Fruit fly (Drosophila melanogaster): ENCODE data around the gene CG13720.

DNA sequence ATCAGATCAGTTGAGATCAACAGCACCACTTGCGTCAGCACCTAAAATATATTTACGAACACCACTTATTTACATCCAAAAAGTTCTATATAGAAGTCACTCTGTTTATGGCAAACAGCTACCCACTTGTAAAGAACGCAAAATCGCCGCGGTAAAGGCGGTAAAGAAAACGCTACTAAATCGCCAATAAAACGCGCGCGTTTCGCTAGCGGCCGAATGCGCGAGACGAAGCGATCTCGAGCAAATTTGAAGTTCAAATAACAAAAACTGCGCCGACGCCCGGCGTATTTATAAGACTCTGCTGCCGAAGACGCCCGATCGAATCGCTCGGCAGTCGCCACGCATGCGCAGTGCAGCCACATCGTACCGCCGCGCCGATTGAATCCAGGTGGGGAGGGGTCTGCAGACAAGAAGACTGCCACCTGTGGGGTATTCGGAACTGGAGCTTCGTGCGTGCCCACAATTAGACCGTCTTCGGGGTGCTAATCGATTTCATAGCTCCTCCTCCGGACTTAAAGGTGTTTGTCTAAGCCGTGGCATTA lies 9.5 kb downstream of the CG13720 start, which contains the start of gene CG13722:
- TF ChIP-seq pan (optimal IDR thresholded peaks at IDR 0.05) (no peak), OdsH (GFP tag; optimal IDR thresholded peaks at IDR 0.05) (no peak), lola (GFP tag; optimal IDR thresholded peaks at IDR 0.05) (no peak), h (GFP tag; optimal IDR thresholded peaks at IDR 0.05) (no peak), usp (GFP tag; optimal IDR thresholded peaks at IDR 0.05) (no peak), woc (GFP tag; optimal IDR thresholded peaks at IDR 0.05) (no peak), CG9705 (GFP tag; optimal IDR thresholded peaks at IDR 0.05) (no peak), dl (GFP tag; optimal IDR thresholded peaks at IDR 0.05; ENCODE audit: insufficient read depth in 1 of 2, partially characterized antibody in 2 of 2) (no peak), Myc (optimal IDR thresholded peaks at IDR 0.05) (peak; percentile 45)
